Worm (Caenorhabditis elegans): Measurements from ENCODE around the gene mrps-24.
A peak's percentile ranks its signal among the peaks of the same experiment; 100 is the strongest.

mrps-24 gene

ce11 chrIV:7679120-7679519 lies 30.7 kb upstream of the mrps-24 start (continued):
- TF ChIP-seq nhr-111 (GFP tag; optimal IDR thresholded peaks at IDR 0.05) (no peak), set-16 (GFP tag; IDR thresholded peaks at IDR 0.05) (no peak), dve-1 (tag; optimal IDR thresholded peaks at IDR 0.05; ENCODE audit: insufficient read depth) (peak; percentile 60), nhr-77 (tag; optimal IDR thresholded peaks at IDR 0.05) (peak; percentile 40), ctbp-1 (GFP tag; IDR thresholded peaks at IDR 0.05) (no peak), lin-15B (tag; optimal IDR thresholded peaks at IDR 0.05) (no peak), T20F7.1 (GFP tag; optimal IDR thresholded peaks at IDR 0.05) (no peak), pqm-1 (tag; optimal IDR thresholded peaks at IDR 0.05) (peak; percentile 85), jun-1 (tag; optimal IDR thresholded peaks at IDR 0.05) (no peak), ces-1 (GFP tag; optimal IDR thresholded peaks at IDR 0.05) (no peak), Y5F2A.4 (GFP tag; optimal IDR thresholded peaks at IDR 0.05) (no peak)

ce11 chrIV:7689326-7689725 lies 20.5 kb upstream of the mrps-24 start:
- no peak for TF ChIP-seq ztf-7 (tag; optimal IDR thresholded peaks at IDR 0.05)
- TF ChIP-seq ctbp-1 (GFP tag; IDR thresholded peaks at IDR 0.05) = no peak
- no peak for TF ChIP-seq nhr-6 (tag; optimal IDR thresholded peaks at IDR 0.05)
- TF ChIP-seq daf-12 (tag; optimal IDR thresholded peaks at IDR 0.05) = no peak
- TF ChIP-seq hlh-30 (tag; optimal IDR thresholded peaks at IDR 0.05; ENCODE audit: insufficient read depth) = no peak
- no peak for TF ChIP-seq aly-2 (tag; optimal IDR thresholded peaks at IDR 0.05)
- TF ChIP-seq unc-62 (GFP tag; optimal IDR thresholded peaks at IDR 0.05 in 1 of 2) = peak in 1 of 2 experiments; percentile 63
- no peak for TF ChIP-seq unc-62 (tag; optimal IDR thresholded peaks at IDR 0.05)
- TF ChIP-seq F10B5.3 (tag; optimal IDR thresholded peaks at IDR 0.05) = no peak
- no peak for TF ChIP-seq D1046.2 (GFP tag; IDR thresholded peaks at IDR 0.05)
- TF ChIP-seq nhr-77 (tag; optimal IDR thresholded peaks at IDR 0.05) = no peak
- no peak for TF ChIP-seq egl-27 (tag; optimal IDR thresholded peaks at IDR 0.05)
- no peak for TF ChIP-seq zip-2 (tag; optimal IDR thresholded peaks at IDR 0.05)
- TF ChIP-seq zag-1 (tag; optimal IDR thresholded peaks at IDR 0.05) = no peak
- TF ChIP-seq mdt-29 (GFP tag; IDR thresholded peaks at IDR 0.05) = no peak
- no peak for TF ChIP-seq vab-7 (GFP tag; IDR thresholded peaks at IDR 0.05)
- TF ChIP-seq skn-1 (tag; optimal IDR thresholded peaks at IDR 0.05) = no peak
- TF ChIP-seq gei-8 (GFP tag; optimal IDR thresholded peaks at IDR 0.05) = no peak
- no peak for TF ChIP-seq ama-1 (optimal IDR thresholded peaks at IDR 0.05)
- TF ChIP-seq zfp-3 (GFP tag; conservative IDR thresholded peaks at IDR 0.05) = no peak
- TF ChIP-seq sdz-12 (GFP tag; optimal IDR thresholded peaks at IDR 0.05) = no peak
- peak; percentile 7 for TF ChIP-seq hlh-11 (tag; optimal IDR thresholded peaks at IDR 0.05)
- peak; percentile 36 for TF ChIP-seq nhr-28 (tag; optimal IDR thresholded peaks at IDR 0.05)
- no peak for TF ChIP-seq Y105C5A.15 (GFP tag; IDR thresholded peaks at IDR 0.05)
- TF ChIP-seq mep-1 (tag; optimal IDR thresholded peaks at IDR 0.05) = no peak
- TF ChIP-seq ceh-82 (tag; optimal IDR thresholded peaks at IDR 0.05) = no peak
- no peak for TF ChIP-seq Y75B8A.6 (GFP tag; IDR thresholded peaks at IDR 0.05)
- TF ChIP-seq daf-16 (GFP tag; optimal IDR thresholded peaks at IDR 0.05) = no peak
- TF ChIP-seq daf-16 (tag; optimal IDR thresholded peaks at IDR 0.05) = peak; percentile 76
- TF ChIP-seq Y5F2A.4 (GFP tag; optimal IDR thresholded peaks at IDR 0.05) = no peak
- no peak for TF ChIP-seq nhr-11 (tag; optimal IDR thresholded peaks at IDR 0.05)
- TF ChIP-seq T26A8.4 (GFP tag; IDR thresholded peaks at IDR 0.05) = no peak
- TF ChIP-seq ZK337.2 (GFP tag; IDR thresholded peaks at IDR 0.05) = no peak
- no peak for TF ChIP-seq unc-39 (tag; optimal IDR thresholded peaks at IDR 0.05)
- peak; percentile 60 for TF ChIP-seq pqm-1 (tag; optimal IDR thresholded peaks at IDR 0.05)
- no peak for TF ChIP-seq dmd-9 (GFP tag; IDR thresholded peaks at IDR 0.05)

All from whole organism, L4 larva.